Fruit fly (Drosophila melanogaster): ENCODE measurements around the gene CG32240.
A peak's percentile ranks its signal among the peaks of the same experiment; 100 is the strongest.

CG32240 gene

DNA sequence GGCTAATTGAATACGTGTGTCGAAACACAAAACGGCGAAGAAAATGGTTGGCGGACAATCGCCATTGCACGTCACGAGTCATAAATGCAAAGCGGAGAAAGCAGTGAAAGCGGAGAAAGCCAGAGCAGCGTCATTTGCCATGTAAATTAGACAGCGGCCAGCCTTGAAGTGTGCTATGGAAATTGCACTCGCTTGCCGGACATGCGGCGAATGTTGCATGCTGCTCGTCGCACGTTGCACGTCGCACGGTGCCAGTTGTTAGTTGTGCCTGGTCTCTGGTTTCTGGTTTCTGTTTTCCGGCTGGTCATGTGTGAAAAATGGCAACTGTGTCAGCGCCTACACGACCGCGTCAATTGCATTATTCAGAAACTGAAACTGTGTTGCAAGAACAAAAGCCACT, 3.9 kb downstream of the CG32240 start:
- TF ChIP-seq dsf (GFP tag; optimal IDR thresholded peaks at IDR 0.05; ENCODE audit: borderline replicate concordance) (no peak), tai (GFP tag; optimal IDR thresholded peaks at IDR 0.05) (no peak)

DNA sequence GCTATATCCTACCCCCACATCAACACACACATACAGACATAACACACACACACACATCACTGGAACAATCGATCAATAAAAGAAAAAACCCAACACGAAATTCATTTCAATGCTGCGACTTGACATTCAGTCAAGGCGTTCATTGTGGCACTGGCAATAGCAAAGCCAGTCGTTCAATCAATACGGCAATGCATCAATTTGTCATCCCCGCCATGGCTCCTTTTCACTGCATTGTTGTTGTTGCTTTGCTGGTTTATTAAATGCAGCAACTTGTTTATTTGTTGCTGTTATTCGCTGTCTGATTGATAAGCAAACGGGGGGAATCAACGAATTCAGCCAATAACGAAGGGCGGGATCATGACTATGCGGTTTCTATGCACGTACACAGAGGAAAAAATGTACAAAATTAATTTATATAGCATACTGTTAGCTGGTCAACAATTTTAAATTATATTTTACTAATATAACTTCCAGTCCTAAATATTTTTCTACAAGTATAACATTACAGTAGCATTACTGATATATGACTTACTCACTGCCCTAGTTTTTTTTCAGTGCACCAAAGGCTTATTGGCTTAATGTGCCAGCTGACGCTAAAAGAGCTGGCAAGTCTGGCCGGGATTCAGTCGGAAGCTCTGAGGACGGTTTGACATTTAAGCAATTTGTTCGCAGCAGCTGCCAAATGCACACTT, 5.6 kb downstream of the CG32240 start:
- TF ChIP-seq Hnf4 (GFP tag; optimal IDR thresholded peaks at IDR 0.05) (no peak), lola (GFP tag; optimal IDR thresholded peaks at IDR 0.05) (no peak), sage (GFP tag; optimal IDR thresholded peaks at IDR 0.05) (no peak), h (GFP tag; optimal IDR thresholded peaks at IDR 0.05) (no peak), dsf (GFP tag; optimal IDR thresholded peaks at IDR 0.05; ENCODE audit: borderline replicate concordance) (no peak), GATAd (GFP tag; optimal IDR thresholded peaks at IDR 0.05) (no peak), Myc (optimal IDR thresholded peaks at IDR 0.05) (no peak), Dif (GFP tag; optimal IDR thresholded peaks at IDR 0.05; ENCODE audit: partially characterized antibody) (no peak), foxo (GFP tag; optimal IDR thresholded peaks at IDR 0.05) (no peak), psq (GFP tag; optimal IDR thresholded peaks at IDR 0.05) (no peak), woc (GFP tag; optimal IDR thresholded peaks at IDR 0.05) (no peak)

DNA sequence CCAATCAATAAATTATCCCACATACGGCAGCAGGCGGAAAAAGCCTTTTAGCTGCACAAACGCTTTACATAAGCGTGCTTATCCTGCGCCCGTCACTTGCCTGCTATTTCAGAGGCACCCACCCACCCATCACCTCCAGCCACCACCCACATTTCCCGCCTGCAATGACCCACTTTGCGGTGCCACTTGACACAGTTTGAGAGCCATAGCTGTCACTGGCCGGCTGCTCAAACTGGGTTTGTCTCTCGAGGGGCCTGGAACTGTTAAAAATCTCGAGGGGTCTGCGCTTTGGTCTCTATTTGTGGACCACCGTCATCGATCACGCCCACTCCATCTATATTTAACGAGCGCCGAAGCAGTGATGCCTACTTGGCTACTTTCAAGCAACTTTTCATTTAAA, 9.5 kb downstream of the CG32240 start:
- TF ChIP-seq CrebA (GFP tag; optimal IDR thresholded peaks at IDR 0.05; ENCODE audit: borderline replicate concordance), result no peak
- no peak for TF ChIP-seq psq (GFP tag; optimal IDR thresholded peaks at IDR 0.05)
- no peak for TF ChIP-seq tai (GFP tag; optimal IDR thresholded peaks at IDR 0.05)
- no peak for TF ChIP-seq CG9705 (GFP tag; optimal IDR thresholded peaks at IDR 0.05)
- no peak for TF ChIP-seq rgr (GFP tag; optimal IDR thresholded peaks at IDR 0.05)
- no peak for TF ChIP-seq usp (GFP tag; optimal IDR thresholded peaks at IDR 0.05)

DNA sequence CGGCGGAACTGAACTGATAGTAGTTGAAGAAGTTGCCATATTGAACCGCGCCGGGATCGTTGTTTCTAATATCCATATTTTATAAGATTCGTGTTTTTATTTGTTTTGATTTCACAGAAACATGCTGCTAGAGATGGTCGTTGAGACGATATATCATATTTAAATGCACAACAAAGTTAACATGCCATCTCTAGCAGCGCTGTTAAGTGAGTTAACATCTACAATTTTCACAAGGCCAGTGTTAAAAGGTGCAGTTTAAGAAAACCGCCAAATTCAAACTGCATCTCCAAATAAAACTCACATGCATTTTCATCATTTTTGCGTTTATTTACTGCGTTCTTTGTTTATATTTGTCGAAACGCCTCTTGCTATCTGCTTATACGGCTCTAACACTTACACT, 14.1 kb downstream of the CG32240 start, which contains the start of gene CG11342:
CG11342 (minus strand) TSS at position 120 of the 400 bp plus-strand sequence.
- TF ChIP-seq Jra (GFP tag; optimal IDR thresholded peaks at IDR 0.05) (peak; percentile 8), Hr83 (GFP tag; optimal IDR thresholded peaks at IDR 0.05; ENCODE audit: poor library complexity, severe bottlenecking) (peak; percentile 84), OdsH (GFP tag; optimal IDR thresholded peaks at IDR 0.05) (peak; percentile 11), Hnf4 (GFP tag; optimal IDR thresholded peaks at IDR 0.05) (peak; percentile 76), rgr (GFP tag; optimal IDR thresholded peaks at IDR 0.05) (peak; percentile 57), Hr78 (GFP tag; optimal IDR thresholded peaks at IDR 0.05) (no peak), woc (GFP tag; optimal IDR thresholded peaks at IDR 0.05) (peak; percentile 2), foxo (GFP tag; optimal IDR thresholded peaks at IDR 0.05) (peak in 1 of 2 experiments; percentile 43), jim (GFP tag; optimal IDR thresholded peaks at IDR 0.05) (no peak), fru (GFP tag; optimal IDR thresholded peaks at IDR 0.05) (peak; percentile 54), psq (GFP tag; optimal IDR thresholded peaks at IDR 0.05) (no peak), sage (GFP tag; optimal IDR thresholded peaks at IDR 0.05) (no peak), dmrt93B (GFP tag; optimal IDR thresholded peaks at IDR 0.05) (no peak), br (GFP tag; optimal IDR thresholded peaks at IDR 0.05) (peak; percentile 21), Rel (GFP tag; optimal IDR thresholded peaks at IDR 0.05) (no peak), Rel (tag; optimal IDR thresholded peaks at IDR 0.05) (no peak), tai (GFP tag; optimal IDR thresholded peaks at IDR 0.05) (peak; percentile 77)

DNA sequence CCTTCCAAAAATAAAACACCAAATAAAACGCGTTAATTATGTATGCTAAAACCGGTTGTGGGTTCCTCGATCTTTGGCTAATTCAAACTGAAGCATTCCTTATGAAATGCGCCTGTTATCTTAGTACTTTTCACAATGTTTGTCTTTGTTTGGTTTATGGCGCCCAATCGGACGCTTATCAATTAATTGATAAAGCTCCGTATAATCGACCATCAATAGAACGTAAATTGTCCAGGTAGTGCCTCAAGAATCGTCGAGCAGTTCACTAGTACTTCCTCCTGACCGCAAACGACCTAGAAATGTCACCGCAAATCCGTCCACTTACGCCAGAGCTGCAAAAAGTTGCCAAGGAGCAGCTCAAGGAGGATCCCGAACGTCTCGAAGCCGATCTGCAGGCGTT, 16.2 kb downstream of the CG32240 start, which contains the start of gene CG33514:
CG33514 (plus strand) TSS at position 238 of the 400 bp plus-strand sequence.
- TF ChIP-seq Sp1 (GFP tag; optimal IDR thresholded peaks at IDR 0.05) (no peak), Jra (GFP tag; optimal IDR thresholded peaks at IDR 0.05) (no peak), lola (GFP tag; optimal IDR thresholded peaks at IDR 0.05) (no peak), CrebA (GFP tag; optimal IDR thresholded peaks at IDR 0.05; ENCODE audit: borderline replicate concordance) (peak; percentile 51)

DNA sequence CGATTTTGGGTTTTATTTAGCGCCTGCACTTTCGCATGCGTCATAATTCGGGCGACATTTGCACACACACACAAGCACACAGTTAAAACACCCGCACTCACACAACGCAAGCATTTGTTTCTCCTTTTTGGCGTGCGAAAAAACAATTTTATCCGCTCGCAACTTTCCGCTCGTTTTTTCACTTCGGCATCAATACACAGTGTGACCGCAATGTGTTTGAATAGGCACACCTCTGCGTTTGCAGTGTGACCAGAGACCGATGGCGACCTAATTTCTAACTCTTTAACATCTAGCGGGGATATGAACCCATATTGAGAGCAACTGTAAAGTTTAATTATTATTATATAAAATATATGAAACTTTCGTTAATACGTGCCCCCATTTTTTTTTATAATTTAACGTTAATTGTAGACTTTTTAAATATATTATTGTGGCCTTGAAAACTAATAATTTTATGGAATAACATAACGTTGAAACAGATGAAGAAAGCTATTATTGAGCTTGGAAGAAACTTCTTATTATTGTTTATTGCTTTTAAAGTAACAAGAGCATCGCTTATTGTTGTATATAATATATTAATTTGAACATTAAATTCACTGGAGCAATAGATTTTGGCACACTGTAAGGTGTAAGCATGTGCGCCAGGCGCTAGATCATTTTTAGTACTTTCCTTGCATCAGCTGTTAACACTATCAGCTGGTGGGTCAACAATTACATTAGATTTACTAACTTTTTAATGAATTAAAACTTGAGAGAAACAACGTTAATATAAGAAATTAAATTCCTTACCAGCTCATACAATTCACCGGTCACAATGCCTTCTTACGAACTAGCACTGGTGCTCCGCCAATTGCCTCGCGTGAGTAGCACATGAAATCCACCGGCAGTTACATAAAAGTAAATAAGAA, 17.3 kb downstream of the CG32240 start, which contains the start of the genes Cip4 and mRpS6:
Cip4 (minus strand) TSS at position 216 of the 908 bp plus-strand sequence.
mRpS6 (plus strand) TSS at position 664 of the 908 bp plus-strand sequence.
- TF ChIP-seq ey (GFP tag; optimal IDR thresholded peaks at IDR 0.05) (peak; percentile 53), Mio (GFP tag; optimal IDR thresholded peaks at IDR 0.05) (no peak), fru (GFP tag; optimal IDR thresholded peaks at IDR 0.05) (peak; percentile 65), Myc (optimal IDR thresholded peaks at IDR 0.05) (peak; percentile 61), HLH106 (tag; optimal IDR thresholded peaks at IDR 0.05) (peak; percentile 51), Dfd (GFP tag; optimal IDR thresholded peaks at IDR 0.05) (no peak), usp (GFP tag; optimal IDR thresholded peaks at IDR 0.05) (no peak), CG32264 (GFP tag; optimal IDR thresholded peaks at IDR 0.05) (peak; percentile 10), CrebA (GFP tag; optimal IDR thresholded peaks at IDR 0.05; ENCODE audit: borderline replicate concordance) (peak; percentile 5), GATAd (GFP tag; optimal IDR thresholded peaks at IDR 0.05) (no peak), sage (GFP tag; optimal IDR thresholded peaks at IDR 0.05) (no peak), dmrt93B (GFP tag; optimal IDR thresholded peaks at IDR 0.05) (peak; percentile 16), Hr83 (GFP tag; optimal IDR thresholded peaks at IDR 0.05; ENCODE audit: poor library complexity, severe bottlenecking) (peak; percentile 86), Vsx2 (GFP tag; optimal IDR thresholded peaks at IDR 0.05; ENCODE audit: partially characterized antibody) (no peak), pan (optimal IDR thresholded peaks at IDR 0.05) (no peak), jim (GFP tag; optimal IDR thresholded peaks at IDR 0.05) (peak; percentile 91), psq (GFP tag; optimal IDR thresholded peaks at IDR 0.05) (peak; percentile 70), woc (GFP tag; optimal IDR thresholded peaks at IDR 0.05) (peak; percentile 55), h (GFP tag; optimal IDR thresholded peaks at IDR 0.05) (peak; percentile 29), br (GFP tag; optimal IDR thresholded peaks at IDR 0.05) (peak; percentile 48), Hr78 (GFP tag; optimal IDR thresholded peaks at IDR 0.05) (no peak), brk (GFP tag; optimal IDR thresholded peaks at IDR 0.05) (peak; percentile 89)
